Worm (Caenorhabditis elegans): Measurements from ENCODE around the gene C24D10.49.
"Not testable (repeated sequence)": the region's sequence is repeated elsewhere in the genome, so short reads cannot be mapped to it uniquely, and the experiment has no call there.

The C24D10.49 gene

DNA sequence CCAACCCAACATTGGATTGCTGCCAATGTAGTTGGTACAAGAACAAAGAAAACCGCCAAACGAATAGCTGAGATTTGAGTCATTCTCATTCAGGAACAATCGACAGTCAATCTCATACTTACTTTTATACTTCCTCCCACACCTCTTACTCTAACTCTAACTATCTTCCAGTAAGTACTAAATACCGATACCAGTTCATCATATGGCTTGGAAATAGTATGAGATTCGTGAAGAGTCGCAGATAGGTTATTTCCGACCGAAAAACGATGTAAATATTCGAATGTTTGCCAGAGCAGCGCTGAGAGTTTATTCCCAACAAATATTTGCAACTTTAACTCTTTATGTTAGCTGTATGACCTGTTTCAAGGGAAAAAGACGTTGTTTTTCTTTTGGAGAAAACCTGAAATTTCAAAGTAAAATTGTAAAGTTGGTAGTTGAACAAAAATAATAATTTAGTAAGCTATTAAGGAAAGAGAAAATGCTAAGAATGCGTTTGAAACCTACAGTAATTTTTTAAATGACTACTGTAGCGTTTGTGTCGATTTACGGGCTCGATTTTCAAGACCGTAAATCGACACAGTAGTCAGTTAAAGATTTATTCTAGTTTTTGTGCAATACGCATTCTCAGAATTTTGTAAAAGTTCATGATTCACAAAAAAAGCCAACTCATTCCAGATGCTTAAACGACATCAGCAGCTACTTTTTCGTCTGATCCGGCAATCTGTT, 29.5 kb upstream of the C24D10.49 start, which contains the start of the genes W03F8.6 and mtrf-1L:
TSS of gene W03F8.6 (minus strand) at position 101 of the 726 bp plus-strand sequence.
TSS of gene mtrf-1L (plus strand) at position 676 of the 726 bp plus-strand sequence.
- TF ChIP-seq B0310.2 (tag; optimal IDR thresholded peaks at IDR 0.05) (no peak), ceh-36 (tag; optimal IDR thresholded peaks at IDR 0.05) (no peak), ama-1 (optimal IDR thresholded peaks at IDR 0.05) (no peak), sea-1 (GFP tag; conservative IDR thresholded peaks at IDR 0.05) (no peak), ceh-13 (GFP tag; optimal IDR thresholded peaks at IDR 0.05) (no peak), tbx-11 (GFP tag; IDR thresholded peaks at IDR 0.05) (no peak), ets-7 (tag; optimal IDR thresholded peaks at IDR 0.05) (no peak), hnd-1 (tag; optimal IDR thresholded peaks at IDR 0.05) (no peak), tra-4 (tag; optimal IDR thresholded peaks at IDR 0.05) (no peak), tbx-37 (GFP tag; conservative IDR thresholded peaks at IDR 0.05) (no peak), hmg-4 (GFP tag; optimal IDR thresholded peaks at IDR 0.05) (no peak), hmbx-1 (tag; optimal IDR thresholded peaks at IDR 0.05) (no peak), flt-1 (GFP tag; IDR thresholded peaks at IDR 0.05) (no peak), aly-1 (tag; optimal IDR thresholded peaks at IDR 0.05) (no peak), scrt-1 (GFP tag; IDR thresholded peaks at IDR 0.05) (no peak)

DNA sequence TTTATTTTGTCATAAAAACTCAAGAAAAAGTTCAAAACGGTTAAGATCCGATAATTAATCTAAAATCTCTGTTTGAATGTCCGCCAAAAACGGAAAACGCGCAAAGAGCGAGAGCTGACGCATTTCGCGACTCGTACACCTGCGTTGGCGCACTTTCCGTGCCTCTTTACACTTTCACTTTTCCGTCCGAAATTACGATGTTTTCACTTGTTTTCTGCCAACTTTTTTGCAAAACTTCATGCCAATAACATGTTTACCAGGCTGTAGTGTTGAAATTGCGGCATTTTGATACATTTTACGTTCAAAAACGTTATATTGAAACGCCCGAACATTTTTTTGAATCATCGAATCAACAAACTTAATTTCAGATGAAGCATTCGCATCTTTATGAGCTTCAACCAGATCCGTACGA, 26.6 kb upstream of the C24D10.49 start, which contains the start of gene W03F8.4:
TSS of gene W03F8.4 (plus strand) at position 369 of the 412 bp plus-strand sequence.
- TF ChIP-seq ets-7 (tag; optimal IDR thresholded peaks at IDR 0.05) (no peak), pes-1 (GFP tag; IDR thresholded peaks at IDR 0.05) (peak; percentile 70), hnd-1 (tag; optimal IDR thresholded peaks at IDR 0.05) (no peak), hmg-4 (GFP tag; optimal IDR thresholded peaks at IDR 0.05) (peak; percentile 49), hmbx-1 (tag; optimal IDR thresholded peaks at IDR 0.05) (peak; percentile 50), ama-1 (optimal IDR thresholded peaks at IDR 0.05) (peak; percentile 92), ceh-36 (tag; optimal IDR thresholded peaks at IDR 0.05) (peak; percentile 54), tbx-11 (GFP tag; IDR thresholded peaks at IDR 0.05) (peak; percentile 63; the same call in 1 of the 2 replicates), aly-1 (tag; optimal IDR thresholded peaks at IDR 0.05) (no peak), B0310.2 (tag; optimal IDR thresholded peaks at IDR 0.05) (peak; percentile 53), tbx-37 (GFP tag; conservative IDR thresholded peaks at IDR 0.05) (no peak; the same call in 1 of the 2 replicates), ceh-13 (GFP tag; optimal IDR thresholded peaks at IDR 0.05) (no peak), scrt-1 (GFP tag; IDR thresholded peaks at IDR 0.05) (0 out of 2 replicates have a peak, but pooled peaks have one; percentile 30), tra-4 (tag; optimal IDR thresholded peaks at IDR 0.05) (peak; percentile 4), flt-1 (GFP tag; IDR thresholded peaks at IDR 0.05) (peak; percentile 62; the same call in 1 of the 2 replicates), sea-1 (GFP tag; conservative IDR thresholded peaks at IDR 0.05) (peak; percentile 67; the same call in 1 of the 2 replicates), F13C5.2 (tag; optimal IDR thresholded peaks at IDR 0.05) (peak; percentile 73)

- no peak for TF ChIP-seq ets-7 (tag; optimal IDR thresholded peaks at IDR 0.05)
- TF ChIP-seq tbx-11 (GFP tag; IDR thresholded peaks at IDR 0.05), result no peak
- no peak for TF ChIP-seq F13C5.2 (tag; optimal IDR thresholded peaks at IDR 0.05)
- no peak for TF ChIP-seq tbx-37 (GFP tag; conservative IDR thresholded peaks at IDR 0.05)
- TF ChIP-seq hmbx-1 (tag; optimal IDR thresholded peaks at IDR 0.05), result no peak
- no peak for TF ChIP-seq tra-4 (tag; optimal IDR thresholded peaks at IDR 0.05)
- TF ChIP-seq ceh-36 (tag; optimal IDR thresholded peaks at IDR 0.05), result no peak
- no peak for TF ChIP-seq aly-1 (tag; optimal IDR thresholded peaks at IDR 0.05)
- TF ChIP-seq flt-1 (GFP tag; IDR thresholded peaks at IDR 0.05), result no peak
- no peak for TF ChIP-seq scrt-1 (GFP tag; IDR thresholded peaks at IDR 0.05)
- TF ChIP-seq sea-1 (GFP tag; conservative IDR thresholded peaks at IDR 0.05), result no peak
- TF ChIP-seq pes-1 (GFP tag; IDR thresholded peaks at IDR 0.05), result no peak
These were observed 15.9 kb upstream of the C24D10.49 start, which contains the start of gene lam-1 for ce11 chrIV:5173032-5173431. lam-1 (plus strand) TSS chrIV:5173332.

DNA sequence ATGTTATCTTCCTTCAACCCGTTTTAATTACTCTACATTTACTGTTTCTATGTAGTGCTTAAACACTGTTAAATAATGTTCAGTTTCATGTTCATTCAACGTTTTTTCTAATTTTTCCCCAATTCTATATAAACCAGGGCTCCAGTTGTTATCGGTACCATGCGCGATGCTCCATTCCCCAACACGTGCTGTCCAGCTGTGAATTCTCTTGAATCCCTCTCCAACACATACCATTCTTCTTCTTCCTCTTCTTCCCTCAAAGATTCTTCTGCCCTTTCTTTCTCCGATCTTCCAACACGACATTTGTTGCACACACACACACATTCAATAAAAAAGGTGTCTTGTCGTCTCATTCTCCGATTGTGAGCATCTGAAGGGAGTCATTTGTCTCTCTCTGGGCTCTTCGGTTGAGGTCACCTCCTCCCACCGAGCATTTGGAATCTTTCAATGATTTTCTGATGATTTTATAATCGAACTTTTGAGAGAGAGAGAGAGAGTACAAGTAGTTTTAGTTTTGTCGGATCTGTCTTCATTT, 14.9 kb upstream of the C24D10.49 start:
- TF ChIP-seq ceh-13 (GFP tag; optimal IDR thresholded peaks at IDR 0.05), result no peak
- 0 out of 2 replicates have a peak, but pooled peaks have one; percentile 29 for TF ChIP-seq sea-1 (GFP tag; conservative IDR thresholded peaks at IDR 0.05)
- no peak for TF ChIP-seq aly-1 (tag; optimal IDR thresholded peaks at IDR 0.05)
- no peak for TF ChIP-seq hmbx-1 (tag; optimal IDR thresholded peaks at IDR 0.05)

ce11 chrIV:5169335-5169734, 12.2 kb upstream of the C24D10.49 start:
- peak; percentile 24 for TF ChIP-seq hmg-4 (GFP tag; optimal IDR thresholded peaks at IDR 0.05)
- TF ChIP-seq ceh-36 (tag; optimal IDR thresholded peaks at IDR 0.05), result no peak

DNA sequence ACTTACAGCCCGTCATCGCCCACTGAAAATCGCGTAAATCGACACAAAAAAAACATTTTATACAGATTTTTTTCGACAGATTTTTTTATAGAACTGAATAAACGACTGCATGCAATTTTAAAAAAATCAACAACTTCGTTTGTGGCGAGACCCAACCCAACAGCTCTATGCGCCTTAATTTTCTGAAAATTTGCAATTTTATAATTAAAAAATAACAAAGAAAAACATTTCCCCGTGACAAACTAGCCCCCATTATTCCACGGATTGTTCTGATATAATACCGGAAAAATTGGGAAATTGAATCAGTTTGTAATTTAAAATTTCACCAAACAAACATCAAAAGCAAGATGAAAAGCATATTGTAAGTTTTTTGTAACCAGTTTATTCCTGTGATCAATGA, 8.9 kb upstream of the C24D10.49 start, which contains the start of gene ptp-5.1:
TSS of gene ptp-5.1 (plus strand) at position 301 of the 400 bp plus-strand sequence.
- TF ChIP-seq tbx-37 (GFP tag; conservative IDR thresholded peaks at IDR 0.05), result no peak
- no peak for TF ChIP-seq hmbx-1 (tag; optimal IDR thresholded peaks at IDR 0.05)
- no peak for TF ChIP-seq B0310.2 (tag; optimal IDR thresholded peaks at IDR 0.05)
- no peak for TF ChIP-seq flt-1 (GFP tag; IDR thresholded peaks at IDR 0.05)
- no peak for TF ChIP-seq hnd-1 (tag; optimal IDR thresholded peaks at IDR 0.05)
- no peak for TF ChIP-seq ceh-13 (GFP tag; optimal IDR thresholded peaks at IDR 0.05)
- TF ChIP-seq scrt-1 (GFP tag; IDR thresholded peaks at IDR 0.05), result no peak
- TF ChIP-seq F13C5.2 (tag; optimal IDR thresholded peaks at IDR 0.05), result no peak
- TF ChIP-seq aly-1 (tag; optimal IDR thresholded peaks at IDR 0.05), result no peak
- TF ChIP-seq sea-1 (GFP tag; conservative IDR thresholded peaks at IDR 0.05), result no peak
- no peak for TF ChIP-seq ceh-36 (tag; optimal IDR thresholded peaks at IDR 0.05)
- no peak for TF ChIP-seq tbx-11 (GFP tag; IDR thresholded peaks at IDR 0.05)
- no peak for TF ChIP-seq pes-1 (GFP tag; IDR thresholded peaks at IDR 0.05)
- no peak for TF ChIP-seq ets-7 (tag; optimal IDR thresholded peaks at IDR 0.05)
- TF ChIP-seq ama-1 (optimal IDR thresholded peaks at IDR 0.05), result no peak
- TF ChIP-seq hmg-4 (GFP tag; optimal IDR thresholded peaks at IDR 0.05), result no peak
- TF ChIP-seq tra-4 (tag; optimal IDR thresholded peaks at IDR 0.05), result no peak

DNA sequence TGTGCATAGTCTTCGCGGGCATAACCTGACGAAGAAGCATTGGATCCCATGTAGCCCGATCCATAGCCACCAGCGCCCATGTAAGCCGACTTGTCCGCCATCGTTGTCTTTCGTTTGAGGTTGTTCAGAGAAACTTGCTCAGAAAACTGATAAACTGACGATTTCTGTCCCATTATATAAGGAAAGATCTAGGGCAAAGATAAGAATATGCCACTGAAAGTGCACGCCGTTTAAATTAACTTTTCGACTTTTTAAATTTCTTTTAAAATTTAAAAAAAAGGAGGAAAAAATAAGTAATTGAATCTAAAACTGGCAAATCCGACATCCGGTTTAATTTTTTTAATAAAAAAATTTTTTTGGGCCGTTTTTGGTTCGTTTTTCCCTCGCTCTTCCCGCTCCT, 8.5 kb upstream of the C24D10.49 start, which contains the start of gene nspd-6:
TSS of gene nspd-6 (minus strand) at position 101 of the 400 bp plus-strand sequence.
- not testable (repeated sequence) for TF ChIP-seq ceh-13 (GFP tag; optimal IDR thresholded peaks at IDR 0.05); hnd-1 (tag; optimal IDR thresholded peaks at IDR 0.05); tra-4 (tag; optimal IDR thresholded peaks at IDR 0.05)

Measured in whole organism, early embryonic.